Worm (Caenorhabditis elegans) whole organism, L4/young adult: ENCODE data around the gene F59E12.8.

Experiments used
- W03F9.2 ChIP-seq: fragments of 150-350 bp; optimal IDR thresholded peaks from 2 replicates; lab custom pipeline; 2014; ENCODE audit warnings: missing biosample characterization, missing genetic modification characterization
- dao-5 ChIP-seq: sonication (generic microtip); optimal IDR thresholded peaks from 2 replicates; lab custom pipeline; 2016; ENCODE audit warnings: missing genotype, missing genetic modification characterization, moderate library complexity, missing compliant biosample characterization
- him-1 ChIP-seq: sonication (generic microtip); optimal IDR thresholded peaks from 2 replicates; lab custom pipeline; 2016; ENCODE audit warnings: missing genotype, missing genetic modification reagents, missing genetic modification characterization, missing compliant biosample characterization

ce11 chrII:5663180-5663791, 26.6 kb upstream of the F59E12.8 start:
- no peak for TF ChIP-seq dao-5
- no peak for TF ChIP-seq him-1 (tag; lab: Kevin White, UChicago)
- no peak for TF ChIP-seq W03F9.2 (tag; lab: Kevin White, UChicago)
